Fruit fly (Drosophila melanogaster) S2 (cell line): ENCODE results near the gene CG43235.
"Not testable (repeated sequence)": the region's sequence is repeated elsewhere in the genome, so short reads cannot be mapped to it uniquely, and the experiment has no call there.

Experiments used
- CG8478 ChIP-seq: fragments of >200 bp; optimal IDR thresholded peaks from 2 replicates; lab custom pipeline; 2018
- CTCF ChIP-seq, 2 experiments: fragments of >200 bp; optimal IDR thresholded peaks; 2 replicates each; lab custom pipeline; 2018

Gene CG43235

dm6 chr2L:7703534-7703933 is 10.7 kb downstream of the CG43235 start:
- TF ChIP-seq CTCF (optimal IDR thresholded peaks at IDR 0.05; lab: Kevin White, UChicago) (no peak), CG8478 (lab: Kevin White, UChicago) (no peak)

- TF ChIP-seq CTCF (optimal IDR thresholded peaks at IDR 0.05; lab: Kevin White, UChicago) (no peak), CG8478 (lab: Kevin White, UChicago) (no peak)
These were observed 17.8 kb downstream of the CG43235 start, which contains the start of gene Ntl for dm6 chr2L:7710580-7710979. TSS of gene Ntl (plus strand) at chr2L:7710880.

dm6 chr2L:7711034-7711685 is 18.3 kb downstream of the CG43235 start:
- no peak for TF ChIP-seq CTCF (optimal IDR thresholded peaks at IDR 0.05; lab: Kevin White, UChicago)
- no peak for TF ChIP-seq CG8478 (lab: Kevin White, UChicago)

- TF ChIP-seq CG8478 (lab: Kevin White, UChicago): no peak
- no peak for TF ChIP-seq CTCF (optimal IDR thresholded peaks at IDR 0.05; lab: Kevin White, UChicago)
These were observed 23.7 kb downstream of the CG43235 start, which contains the start of gene CG33296 for dm6 chr2L:7716545-7716944. TSS of gene CG33296 (minus strand) at chr2L:7716645.

- TF ChIP-seq CG8478 (lab: Kevin White, UChicago): no peak
- TF ChIP-seq CTCF (optimal IDR thresholded peaks at IDR 0.05; lab: Kevin White, UChicago): no peak
These were observed 26.6 kb downstream of the CG43235 start, which contains the start of gene CG13793 for dm6 chr2L:7719387-7719786. TSS of gene CG13793 (minus strand) at chr2L:7719487.

- no peak for TF ChIP-seq CG8478 (lab: Kevin White, UChicago)
- no peak for TF ChIP-seq CTCF (optimal IDR thresholded peaks at IDR 0.05; lab: Kevin White, UChicago)
These were observed 29.3 kb downstream of the CG43235 start for dm6 chr2L:7722102-7722501.

- no peak for TF ChIP-seq CG8478 (lab: Kevin White, UChicago)
- TF ChIP-seq CTCF (optimal IDR thresholded peaks at IDR 0.05; lab: Kevin White, UChicago): no peak
These were observed 29.9 kb downstream of the CG43235 start, which contains the start of gene CG13794 for dm6 chr2L:7722723-7723122. TSS of gene CG13794 (minus strand) at chr2L:7722823.

dm6 chr2L:7726268-7726997 is 33.6 kb downstream of the CG43235 start, which contains the start of gene CG13795:
TSS of gene CG13795 (minus strand) at chr2L:7726298.
- TF ChIP-seq CG8478 (lab: Kevin White, UChicago) (no peak), CTCF (optimal IDR thresholded peaks at IDR 0.05; lab: Kevin White, UChicago) (no peak)

dm6 chr2L:7732570-7732969 is 39.7 kb downstream of the CG43235 start, which contains the start of gene CG13796:
TSS of gene CG13796 (minus strand) at chr2L:7732670.
- TF ChIP-seq CTCF (optimal IDR thresholded peaks at IDR 0.05; lab: Kevin White, UChicago); CG8478 (lab: Kevin White, UChicago): not testable (repeated sequence)

dm6 chr2L:7738709-7739108 is 45.9 kb downstream of the CG43235 start, which contains the start of gene CG31904:
TSS of gene CG31904 (minus strand) at chr2L:7738809.
- TF ChIP-seq CTCF (optimal IDR thresholded peaks at IDR 0.05; lab: Kevin White, UChicago); CG8478 (lab: Kevin White, UChicago): not testable (repeated sequence)

dm6 chr2L:7741437-7741836 is 48.6 kb downstream of the CG43235 start, which contains the start of gene Acp1:
TSS of gene Acp1 (minus strand) at chr2L:7741537.
- no peak for TF ChIP-seq CG8478 (lab: Kevin White, UChicago)
- TF ChIP-seq CTCF (optimal IDR thresholded peaks at IDR 0.05; lab: Kevin White, UChicago): no peak
